Worm (Caenorhabditis elegans): Measurements from ENCODE around the gene srh-258.

DNA sequence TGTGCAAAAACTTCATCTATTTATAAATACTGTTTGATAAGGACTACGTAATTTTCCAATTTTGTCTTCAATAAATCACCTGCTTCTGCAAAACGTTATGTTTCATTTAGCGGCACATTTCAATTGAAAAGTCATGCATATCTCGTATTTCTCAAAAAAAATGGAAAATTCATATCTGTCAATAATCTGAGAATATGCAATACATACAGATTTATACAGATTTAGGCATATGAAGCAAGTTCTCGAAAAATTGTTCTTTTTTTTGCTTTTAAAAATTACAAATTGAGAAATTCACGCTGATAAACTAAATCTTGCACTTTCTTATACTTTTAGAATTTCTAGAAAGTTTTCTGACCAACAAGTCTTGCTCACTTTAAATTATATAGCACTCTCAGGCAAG, 39.2 kb downstream of the srh-258 start, which contains the start of gene T26H5.11:
- TF ChIP-seq hmg-1.2 (GFP tag; IDR thresholded peaks at IDR 0.05) = no peak
- no peak for TF ChIP-seq unc-130 (GFP tag; optimal IDR thresholded peaks at IDR 0.05)
- TF ChIP-seq F49E8.2 (tag; optimal IDR thresholded peaks at IDR 0.05; ENCODE audit: insufficient read depth) = no peak
- TF ChIP-seq ets-4 (GFP tag; optimal IDR thresholded peaks at IDR 0.05) = no peak
- no peak for TF ChIP-seq unc-62 (GFP tag; optimal IDR thresholded peaks at IDR 0.05)
- no peak for TF ChIP-seq zfh-2 (GFP tag; conservative IDR thresholded peaks at IDR 0.05)
- TF ChIP-seq pha-4 (tag; optimal IDR thresholded peaks at IDR 0.05) = no peak
- TF ChIP-seq bed-1 (GFP tag; IDR thresholded peaks at IDR 0.05) = no peak
- no peak for TF ChIP-seq snpc-1.1 (tag; optimal IDR thresholded peaks at IDR 0.05; ENCODE audit: insufficient read depth)
- no peak for TF ChIP-seq ceh-91 (GFP tag; IDR thresholded peaks at IDR 0.05)
- no peak for TF ChIP-seq rcor-1 (GFP tag; IDR thresholded peaks at IDR 0.05)
- TF ChIP-seq K11D2.4 (GFP tag; IDR thresholded peaks at IDR 0.05) = no peak
- TF ChIP-seq ztf-6 (GFP tag; IDR thresholded peaks at IDR 0.05) = no peak
- TF ChIP-seq B0035.1 (tag; optimal IDR thresholded peaks at IDR 0.05) = no peak

All from whole organism, young adult.